Worm (Caenorhabditis elegans) whole organism, young adult: ENCODE measurements around the gene K08D8.11.

Experiments
- B0336.3 ChIP-seq: fragments of 200-800 bp; sonication (Bioruptor generic); IDR thresholded peaks from 2 replicates; pipeline ENCODE4 v1.3.6; 2022; ENCODE audit warnings: missing genetic modification characterization, missing compliant biosample characterization
- C17E4.6 ChIP-seq: fragments of 200-800 bp; sonication (Bioruptor generic); IDR thresholded peaks from 2 replicates; pipeline ENCODE4 v1.3.6; 2022; ENCODE audit warnings: missing genetic modification reagents, missing genetic modification characterization, missing compliant biosample characterization
- F10E7.11 ChIP-seq: sonication (generic microtip); optimal IDR thresholded peaks from 2 replicates; lab custom pipeline; 2017; ENCODE audit warnings: mild to moderate bottlenecking, missing genetic modification characterization, moderate library complexity, missing compliant biosample characterization
- F22D6.2 ChIP-seq: sonication (generic microtip); optimal IDR thresholded peaks from 2 replicates; lab custom pipeline; 2016; ENCODE audit warnings: mild to moderate bottlenecking, missing genetic modification characterization, missing compliant biosample characterization
- F37B4.10 ChIP-seq: fragments of 200-800 bp; sonication (Bioruptor generic); IDR thresholded peaks from 2 replicates; pipeline ENCODE4 v1.3.6; 2022; ENCODE audit warnings: missing genetic modification characterization, missing compliant biosample characterization
- F39B2.1 ChIP-seq: fragments of 200-800 bp; sonication (Bioruptor generic); IDR thresholded peaks from 2 replicates; pipeline ENCODE4 v1.3.6; 2022; ENCODE audit warnings: missing genetic modification reagents, missing genetic modification characterization, missing compliant biosample characterization
- F52B5.7 ChIP-seq: sonication (generic microtip); optimal IDR thresholded peaks from 2 replicates; lab custom pipeline; 2016; ENCODE audit warnings: mild to moderate bottlenecking, missing genetic modification characterization, missing compliant biosample characterization
- K11D2.4 ChIP-seq: fragments of 200-800 bp; sonication (Bioruptor generic); IDR thresholded peaks from 2 replicates; pipeline ENCODE4 v1.3.6; 2022; ENCODE audit warnings: missing genetic modification reagents, missing genetic modification characterization, missing compliant biosample characterization
- T07F8.4 ChIP-seq: sonication (generic microtip); optimal IDR thresholded peaks from 2 replicates; lab custom pipeline; 2016; ENCODE audit warnings: mild to moderate bottlenecking, missing genetic modification characterization, moderate library complexity, missing compliant biosample characterization
- Y79H2A.3 ChIP-seq: fragments of 200-800 bp; sonication (Bioruptor generic); conservative IDR thresholded peaks from 2 replicates; pipeline ENCODE4 v1.3.6; 2022; ENCODE audit warnings: missing genetic modification reagents, missing genetic modification characterization, missing compliant biosample characterization
- ZK185.1 ChIP-seq: sonication (generic microtip); optimal IDR thresholded peaks from 2 replicates; lab custom pipeline; 2016; ENCODE audit warnings: mild to moderate bottlenecking, missing genetic modification characterization, missing compliant biosample characterization; ENCODE audit not compliant: poor library complexity, severe bottlenecking
- ama-1 ChIP-seq, 3 experiments: fragments of 150-350 bp in 1 of 3; sonication (generic microtip) in 2 of 3; optimal IDR thresholded peaks; 2 replicates each; lab custom pipeline; 2014 to 2018; ENCODE audit warnings: missing biosample characterization in 2 of 3, missing genetic modification characterization in 2 of 3, missing genetic modification reagents in 2 of 3
- atf-7 ChIP-seq: sonication (generic microtip); optimal IDR thresholded peaks from 2 replicates; lab custom pipeline; 2017; ENCODE audit warnings: mild to moderate bottlenecking, missing genetic modification characterization, missing compliant biosample characterization
- ceh-91 ChIP-seq: fragments of 200-800 bp; sonication (Bioruptor generic); IDR thresholded peaks from 2 replicates; pipeline ENCODE4 v1.3.6; 2022; ENCODE audit warnings: missing genetic modification reagents, missing genetic modification characterization, missing compliant biosample characterization
- egrh-3 ChIP-seq: fragments of 200-800 bp; sonication (Bioruptor generic); IDR thresholded peaks from 2 replicates; pipeline ENCODE4 v1.3.6; 2022; ENCODE audit warnings: missing genetic modification reagents, missing genetic modification characterization, missing compliant biosample characterization
- fkh-3 ChIP-seq: sonication (generic microtip); optimal IDR thresholded peaks from 2 replicates; lab custom pipeline; 2016; ENCODE audit warnings: mild to moderate bottlenecking, missing genetic modification characterization, missing compliant biosample characterization
- hlh-12 ChIP-seq: sonication (generic microtip); optimal IDR thresholded peaks from 2 replicates; lab custom pipeline; 2016; ENCODE audit warnings: missing genetic modification characterization, missing compliant biosample characterization
- hlh-26 ChIP-seq: fragments of 200-800 bp; sonication (Bioruptor generic); conservative IDR thresholded peaks from 2 replicates; pipeline ENCODE4 v1.3.6; 2022; ENCODE audit warnings: missing genetic modification reagents, missing genetic modification characterization, missing compliant biosample characterization
- hmg-20 ChIP-seq: fragments of 200-800 bp; sonication (Bioruptor generic); IDR thresholded peaks from 2 replicates; pipeline ENCODE4 v1.3.6; 2022; ENCODE audit warnings: missing genetic modification reagents, missing genetic modification characterization, missing compliant biosample characterization
- hsf-1 ChIP-seq: fragments of 200-800 bp; sonication (Bioruptor generic); IDR thresholded peaks from 2 replicates; pipeline ENCODE4 v1.3.6; 2022; ENCODE audit warnings: missing genetic modification reagents, missing genetic modification characterization, missing compliant biosample characterization
- lin-35 ChIP-seq, 3 experiments: fragments of 150-350 bp in 2 of 3; sonication (generic microtip) in 1 of 3; optimal IDR thresholded peaks; 2 replicates each; lab custom pipeline; 2014 to 2018; ENCODE audit warnings: missing biosample characterization in 3 of 3, missing genetic modification characterization in 3 of 3, missing genetic modification reagents in 3 of 3
- lsl-1 ChIP-seq: fragments of 200-800 bp; sonication (Bioruptor generic); optimal IDR thresholded peaks from 2 replicates; lab custom pipeline; 2018; ENCODE audit warnings: mild to moderate bottlenecking, missing genetic modification characterization, moderate library complexity, missing compliant biosample characterization
- lsy-27 ChIP-seq: sonication (generic microtip); optimal IDR thresholded peaks from 2 replicates; lab custom pipeline; 2017; ENCODE audit warnings: missing genetic modification characterization, mild to moderate bottlenecking, missing compliant biosample characterization, antibody characterized with exemption, missing genotype, borderline replicate concordance; ENCODE audit not compliant: insufficient read depth
- madf-8 ChIP-seq: fragments of 200-800 bp; sonication (Bioruptor generic); conservative IDR thresholded peaks from 2 replicates; pipeline ENCODE4 v1.3.6; 2022; ENCODE audit warnings: missing genetic modification reagents, missing genetic modification characterization, missing compliant biosample characterization
- mes-4 ChIP-seq: sonication (generic microtip); optimal IDR thresholded peaks from 2 replicates; lab custom pipeline; 2016; ENCODE audit warnings: missing genotype, missing genetic modification characterization, missing compliant biosample characterization
- nfya-1 ChIP-seq: sonication (generic microtip); optimal IDR thresholded peaks from 2 replicates; lab custom pipeline; 2017; ENCODE audit warnings: antibody characterized with exemption, missing compliant biosample characterization, missing genetic modification characterization, borderline replicate concordance; ENCODE audit not compliant: insufficient read depth
- nfya-2 ChIP-seq: fragments of 200-800 bp; sonication (Bioruptor generic); IDR thresholded peaks from 2 replicates; pipeline ENCODE4 v1.3.6; 2022; ENCODE audit warnings: missing genetic modification reagents, missing genetic modification characterization, missing compliant biosample characterization
- nfyb-1 ChIP-seq: fragments of 200-800 bp; sonication (Bioruptor generic); IDR thresholded peaks from 2 replicates; pipeline ENCODE4 v1.3.6; 2022; ENCODE audit warnings: missing genetic modification reagents, missing genetic modification characterization, missing compliant biosample characterization
- nhr-120 ChIP-seq: fragments of 200-800 bp; sonication (Bioruptor generic); IDR thresholded peaks from 2 replicates; pipeline ENCODE4 v1.3.6; 2022; ENCODE audit warnings: missing genetic modification characterization, missing compliant biosample characterization
- nhr-179 ChIP-seq: sonication (generic microtip); optimal IDR thresholded peaks from 2 replicates; lab custom pipeline; 2016; ENCODE audit warnings: mild to moderate bottlenecking, missing genetic modification characterization, missing compliant biosample characterization
- nhr-80 ChIP-seq: sonication (generic microtip); optimal IDR thresholded peaks from 2 replicates; lab custom pipeline; 2016; ENCODE audit warnings: missing genetic modification characterization, missing compliant biosample characterization
- rpc-1 ChIP-seq, 2 experiments: fragments of 150-350 bp in 1 of 2; sonication (generic microtip) in 1 of 2; optimal IDR thresholded peaks; 2 replicates each; lab custom pipeline; 2014 to 2018; ENCODE audit warnings: missing biosample characterization in 1 of 2, missing genetic modification characterization in 1 of 2, missing genetic modification reagents in 1 of 2, missing genotype in 1 of 2
- sdz-38 ChIP-seq: sonication (generic microtip); optimal IDR thresholded peaks from 2 replicates; lab custom pipeline; 2016; ENCODE audit warnings: missing genotype, missing genetic modification characterization, missing compliant biosample characterization
- snpc-3.4 ChIP-seq: sonication (generic microtip); optimal IDR thresholded peaks from 2 replicates; lab custom pipeline; 2017; ENCODE audit warnings: missing genetic modification characterization, mild to moderate bottlenecking, missing compliant biosample characterization, antibody characterized with exemption, moderate library complexity, missing genotype, missing genetic modification reagents
- somi-1 ChIP-seq: fragments of 200-800 bp; sonication (Bioruptor generic); optimal IDR thresholded peaks from 2 replicates; lab custom pipeline; 2018; ENCODE audit warnings: mild to moderate bottlenecking, missing genetic modification characterization, missing compliant biosample characterization
- ztf-26 ChIP-seq: sonication (generic microtip); optimal IDR thresholded peaks from 2 replicates; lab custom pipeline; 2017; ENCODE audit warnings: missing genetic modification characterization, missing compliant biosample characterization
- ztf-3 ChIP-seq: fragments of 200-800 bp; sonication (Bioruptor generic); optimal IDR thresholded peaks from 2 replicates; lab custom pipeline; 2018; ENCODE audit warnings: mild to moderate bottlenecking, missing genetic modification characterization, missing compliant biosample characterization
- ztf-6 ChIP-seq: fragments of 200-800 bp; sonication (Bioruptor generic); IDR thresholded peaks from 2 replicates; pipeline ENCODE4 v1.3.6; 2022; ENCODE audit warnings: missing genetic modification reagents, missing genetic modification characterization, missing compliant biosample characterization

The K08D8.11 gene

ce11 chrIV:12892194-12892593 is 2.9 kb upstream of the K08D8.11 start, which contains the start of gene K08D8.1:
TSS of gene K08D8.1 (plus strand) at chrIV:12892494.
- no peak for TF ChIP-seq egrh-3 (GFP tag; lab: Robert Waterston, UW)
- no peak for TF ChIP-seq sdz-38 (tag; lab: Kevin White, UChicago)
- TF ChIP-seq ama-1 (optimal IDR thresholded peaks at IDR 0.05; lab: Kevin White, UChicago), result no peak
- no peak for TF ChIP-seq ama-1 (GFP tag; optimal IDR thresholded peaks at IDR 0.05; lab: Kevin White, UChicago)
- no peak for TF ChIP-seq nhr-179 (tag; lab: Kevin White, UChicago)
- no peak for TF ChIP-seq T07F8.4 (tag; lab: Kevin White, UChicago)
- no peak for TF ChIP-seq lin-35 (GFP tag; optimal IDR thresholded peaks at IDR 0.05; lab: Kevin White, UChicago)
- TF ChIP-seq F37B4.10 (GFP tag; lab: Robert Waterston, UW), result no peak
- TF ChIP-seq B0336.3 (GFP tag; lab: Robert Waterston, UW), result no peak
- TF ChIP-seq nhr-120, result no peak
- TF ChIP-seq snpc-3.4 (tag; lab: Kevin White, UChicago), result no peak
- no peak for TF ChIP-seq Y79H2A.3 (GFP tag; lab: Robert Waterston, UW)
- TF ChIP-seq lsl-1, result no peak
- TF ChIP-seq nfya-2 (GFP tag; lab: Robert Waterston, UW), result no peak
- no peak for TF ChIP-seq C17E4.6 (GFP tag; lab: Robert Waterston, UW)
- TF ChIP-seq ztf-3, result no peak
- TF ChIP-seq atf-7 (tag; lab: Kevin White, UChicago), result no peak
- TF ChIP-seq F22D6.2 (tag; lab: Kevin White, UChicago), result no peak
- TF ChIP-seq ceh-91 (GFP tag; lab: Robert Waterston, UW), result no peak
- no peak for TF ChIP-seq madf-8 (GFP tag; lab: Robert Waterston, UW)
- TF ChIP-seq, all 124 proteins: peak for 0

DNA sequence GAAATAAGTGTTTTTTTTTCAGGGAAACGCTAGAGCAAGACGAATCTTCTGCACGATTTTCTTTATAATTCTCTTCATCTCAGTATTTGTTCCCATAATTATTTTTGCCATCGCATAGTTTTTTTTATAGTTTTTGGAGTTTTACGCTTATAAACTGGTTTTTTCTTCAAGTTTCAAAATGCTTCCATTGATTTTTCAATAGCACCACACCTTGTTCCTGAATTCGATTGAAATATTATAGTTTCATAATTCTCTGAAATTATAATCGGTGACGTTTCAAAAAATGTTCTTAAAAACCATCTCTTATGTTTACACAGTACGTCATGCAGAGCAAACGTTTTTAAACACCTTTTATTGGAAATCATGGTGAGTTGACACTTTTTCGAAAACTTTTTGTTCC is 1.9 kb upstream of the K08D8.11 start, which contains the start of gene K08D8.12:
TSS of gene K08D8.12 (plus strand) at position 301 of the 400 bp plus-strand sequence.
- TF ChIP-seq F39B2.1 (GFP tag; lab: Robert Waterston, UW) (no peak), ztf-6 (GFP tag; lab: Robert Waterston, UW) (no peak), ztf-26 (tag; lab: Kevin White, UChicago) (no peak), lsy-27 (no peak), hlh-26 (no peak), F10E7.11 (tag; lab: Kevin White, UChicago) (no peak), ZK185.1 (tag; lab: Kevin White, UChicago) (no peak), nfya-1 (tag; lab: Kevin White, UChicago) (no peak), somi-1 (no peak), K11D2.4 (GFP tag; lab: Robert Waterston, UW) (no peak), nfyb-1 (GFP tag; lab: Robert Waterston, UW) (no peak), rpc-1 (optimal IDR thresholded peaks at IDR 0.05; lab: Kevin White, UChicago) (no peak), rpc-1 (tag; optimal IDR thresholded peaks at IDR 0.05; lab: Kevin White, UChicago) (no peak), T07F8.4 (tag; lab: Kevin White, UChicago) (no peak), mes-4 (no peak), ztf-3 (no peak), hsf-1 (no peak), hlh-12 (tag; lab: Kevin White, UChicago) (no peak), fkh-3 (no peak), hmg-20 (GFP tag; lab: Robert Waterston, UW) (no peak)

DNA sequence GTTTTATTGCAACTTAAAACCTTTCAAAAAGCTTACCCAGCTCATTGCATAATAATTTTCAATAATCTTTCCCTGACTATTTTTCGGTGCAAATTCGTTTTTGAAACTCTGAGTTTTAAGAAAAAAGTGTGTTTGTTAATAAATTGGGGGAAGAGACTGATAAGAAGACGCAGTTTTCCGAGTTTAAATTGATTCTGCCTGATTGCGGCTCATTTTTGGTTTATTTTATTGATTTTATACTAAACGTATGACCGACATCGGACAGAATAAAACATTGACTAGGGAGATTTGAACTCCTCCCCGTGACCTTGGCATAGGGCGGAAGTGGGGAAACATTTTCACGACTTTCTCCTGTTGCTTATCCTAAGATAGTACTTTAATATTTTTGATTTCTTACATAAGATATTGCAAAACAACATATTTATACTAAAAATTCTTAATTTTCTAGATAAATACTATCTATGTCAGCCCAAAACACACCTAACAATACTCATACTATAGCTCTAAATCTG is 1.3 kb downstream of the K08D8.11 start, which contains the start of gene K08D8.7:
TSS of gene K08D8.7 (plus strand) at position 462 of the 512 bp plus-strand sequence.
- peak; percentile 21 for TF ChIP-seq nhr-80 (tag; lab: Kevin White, UChicago)
- TF ChIP-seq F52B5.7 (tag; lab: Kevin White, UChicago), result no peak
- TF ChIP-seq, all 124 proteins: peak for 1
